1 fruit fly cellular context compared by ENCODE assay signal in the genomic region with DNA sequence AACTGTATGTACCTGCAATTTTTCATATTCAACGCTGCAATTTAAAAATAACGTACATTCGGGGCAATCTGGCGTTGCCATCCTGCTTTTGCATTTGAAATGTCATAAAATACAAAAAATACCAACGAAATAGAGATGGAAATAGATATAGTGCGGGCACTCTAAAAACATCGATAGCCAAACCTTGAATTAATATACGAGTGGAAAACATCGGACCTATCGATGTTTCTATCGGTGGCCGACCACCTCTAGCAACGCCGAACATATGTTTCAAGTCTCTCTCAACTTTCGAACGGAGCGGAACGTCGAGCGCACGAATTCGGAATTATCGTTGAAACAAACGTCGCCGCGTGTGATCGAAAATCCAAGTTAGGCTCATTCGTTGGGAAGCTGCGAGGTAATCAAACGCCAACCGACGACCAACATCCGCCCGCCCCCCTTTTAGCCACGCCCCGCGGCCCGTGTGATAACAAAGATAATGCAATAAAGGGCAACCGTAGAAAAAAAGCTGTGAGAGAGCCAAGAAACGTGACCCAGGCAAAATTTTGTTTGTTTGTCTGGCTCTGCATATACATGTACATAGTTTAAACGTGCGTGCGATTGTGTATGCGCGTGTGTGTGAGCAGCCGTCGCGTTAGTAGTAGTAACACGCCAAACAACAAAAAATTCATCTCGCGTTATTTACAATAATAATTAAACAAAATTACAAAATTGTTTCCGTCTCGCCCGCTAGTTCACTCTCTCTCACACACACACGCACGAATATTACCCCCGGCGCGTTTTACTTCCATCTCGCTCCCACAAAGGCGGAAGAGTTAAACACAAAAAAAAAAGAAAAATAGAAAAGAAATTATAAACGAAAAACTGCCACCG.
TF ChIP-seq lines count a peak whose summit lies in the region.

A gene (plus strand): TSS at position 270 of the 873 bp plus-strand sequence.

TF ChIP-seq in whole organism, embryonic, 481 proteins besides CTCF, POLR2A, EP300 and RAD21 (continued from another document and continues in another):
- no peak for TF ChIP-seq Scr (GFP tag; IDR thresholded peaks at IDR 0.05; lab: Robert Waterston, UW; ENCODE audit: partially characterized antibody)
- TF ChIP-seq NK7.1 (GFP tag; optimal IDR thresholded peaks at IDR 0.05; lab: Kevin White, UChicago) = peak; percentile 29
- peak; percentile 50 for TF ChIP-seq CG6272 (GFP tag; IDR thresholded peaks at IDR 0.05; lab: Robert Waterston, UW)
- peak; percentile 26 for TF ChIP-seq caup (GFP tag; optimal IDR thresholded peaks at IDR 0.05; lab: Kevin White, UChicago; ENCODE audit: severe bottlenecking)
- no peak for TF ChIP-seq CG18011 (GFP tag; optimal IDR thresholded peaks at IDR 0.05; lab: Kevin White, UChicago)
- no peak for TF ChIP-seq H15 (GFP tag; IDR thresholded peaks at IDR 0.05; lab: Robert Waterston, UW)
- no peak for TF ChIP-seq CG17912 (GFP tag; optimal IDR thresholded peaks at IDR 0.05; lab: Kevin White, UChicago)
- TF ChIP-seq CG33213 (GFP tag; optimal IDR thresholded peaks at IDR 0.05; lab: Kevin White, UChicago) = peak; percentile 70
- TF ChIP-seq CG30431 (GFP tag; optimal IDR thresholded peaks at IDR 0.05; lab: Kevin White, UChicago) = no peak
- TF ChIP-seq Hr78 (GFP tag; optimal IDR thresholded peaks at IDR 0.05; lab: Kevin White, UChicago) = peak in 1 of 2 experiments; percentile 56
- TF ChIP-seq crp (GFP tag; optimal IDR thresholded peaks at IDR 0.05; lab: Kevin White, UChicago) = peak in 1 of 2 experiments; percentile 83
- TF ChIP-seq CG1603 (tag; optimal IDR thresholded peaks at IDR 0.05; lab: Kevin White, UChicago) = peak; percentile 50
- no peak for TF ChIP-seq ssp (GFP tag; IDR thresholded peaks at IDR 0.05; lab: Robert Waterston, UW)
- no peak for TF ChIP-seq emc (GFP tag; optimal IDR thresholded peaks at IDR 0.05; lab: Kevin White, UChicago)
- TF ChIP-seq Lpt (GFP tag; optimal IDR thresholded peaks at IDR 0.05; lab: Kevin White, UChicago) = no peak
- TF ChIP-seq PHDP (tag; optimal IDR thresholded peaks at IDR 0.05; lab: Kevin White, UChicago) = peak; percentile 9
- TF ChIP-seq jing (GFP tag; optimal IDR thresholded peaks at IDR 0.05; lab: Kevin White, UChicago) = no peak
- TF ChIP-seq CG10543 (GFP tag; optimal IDR thresholded peaks at IDR 0.05; lab: Kevin White, UChicago) = peak; percentile 68
- TF ChIP-seq zen (tag; optimal IDR thresholded peaks at IDR 0.05; lab: Kevin White, UChicago) = peak; percentile 43
- TF ChIP-seq ash1 (GFP tag; optimal IDR thresholded peaks at IDR 0.05; lab: Kevin White, UChicago) = peak; percentile 63
- peak; percentile 59 for TF ChIP-seq CG13624 (GFP tag; optimal IDR thresholded peaks at IDR 0.05; lab: Kevin White, UChicago)
- TF ChIP-seq stwl (tag; optimal IDR thresholded peaks at IDR 0.05; lab: Kevin White, UChicago) = peak; percentile 89
- TF ChIP-seq Dad (GFP tag; optimal IDR thresholded peaks at IDR 0.05; lab: Kevin White, UChicago) = peak; percentile 61
- peak; percentile 98 for TF ChIP-seq BEAF-32 (GFP tag; optimal IDR thresholded peaks at IDR 0.05; lab: Kevin White, UChicago)
- TF ChIP-seq CG6683 (GFP tag; optimal IDR thresholded peaks at IDR 0.05; lab: Kevin White, UChicago) = peak; percentile 31
- peak; percentile 68 for TF ChIP-seq lab (GFP tag; optimal IDR thresholded peaks at IDR 0.05; lab: Kevin White, UChicago)
- no peak for TF ChIP-seq CG10979 (tag; optimal IDR thresholded peaks at IDR 0.05; lab: Kevin White, UChicago)
- peak; percentile 11 for TF ChIP-seq Hmr (GFP tag; optimal IDR thresholded peaks at IDR 0.05; lab: Kevin White, UChicago)
- peak; percentile 72 for TF ChIP-seq Dp (GFP tag; optimal IDR thresholded peaks at IDR 0.05; lab: Kevin White, UChicago)
- TF ChIP-seq ranshi (GFP tag; IDR thresholded peaks at IDR 0.05; lab: Robert Waterston, UW) = no peak
- TF ChIP-seq peb (GFP tag; IDR thresholded peaks at IDR 0.05; lab: Robert Waterston, UW) = no peak
- TF ChIP-seq Med (GFP tag; lab: Kevin White, UChicago) = peak; percentile 92
- peak; percentile 31 for TF ChIP-seq CG1792 (GFP tag; optimal IDR thresholded peaks at IDR 0.05; lab: Kevin White, UChicago)
- peak; percentile 19 for TF ChIP-seq pfk (GFP tag; optimal IDR thresholded peaks at IDR 0.05; lab: Kevin White, UChicago)
- no peak for TF ChIP-seq ab (GFP tag; optimal IDR thresholded peaks at IDR 0.05; lab: Kevin White, UChicago)
- no peak for TF ChIP-seq CG12219 (GFP tag; optimal IDR thresholded peaks at IDR 0.05; lab: Kevin White, UChicago)
- no peak for TF ChIP-seq CG11247 (GFP tag; IDR thresholded peaks at IDR 0.05; lab: Robert Waterston, UW)
- TF ChIP-seq sens (GFP tag; lab: Kevin White, UChicago) = peak; percentile 74
- TF ChIP-seq CG1832 (GFP tag; optimal IDR thresholded peaks at IDR 0.05; lab: Kevin White, UChicago) = peak; percentile 41
- TF ChIP-seq chinmo (GFP tag; IDR thresholded peaks at IDR 0.05; lab: Robert Waterston, UW; ENCODE audit: partially characterized antibody) = no peak
- peak; percentile 9 for TF ChIP-seq Oli (tag; optimal IDR thresholded peaks at IDR 0.05; lab: Kevin White, UChicago)
- peak; percentile 5 for TF ChIP-seq Antp (GFP tag; optimal IDR thresholded peaks at IDR 0.05; lab: Kevin White, UChicago)
- TF ChIP-seq cwo (GFP tag; optimal IDR thresholded peaks at IDR 0.05; lab: Kevin White, UChicago) = peak; percentile 99
- TF ChIP-seq Jarid2 (GFP tag; optimal IDR thresholded peaks at IDR 0.05; lab: Kevin White, UChicago) = peak; percentile 98
- peak; percentile 43 for TF ChIP-seq CG17186 (GFP tag; optimal IDR thresholded peaks at IDR 0.05; lab: Kevin White, UChicago)
- no peak for TF ChIP-seq vfl (GFP tag; optimal IDR thresholded peaks at IDR 0.05; lab: Kevin White, UChicago)
- no peak for TF ChIP-seq bbx (GFP tag; IDR thresholded peaks at IDR 0.05; lab: Robert Waterston, UW; ENCODE audit: partially characterized antibody)
- TF ChIP-seq HHEX (GFP tag; optimal IDR thresholded peaks at IDR 0.05; lab: Kevin White, UChicago) = peak; percentile 25
- peak; percentile 52 for TF ChIP-seq abd-A (tag; optimal IDR thresholded peaks at IDR 0.05; lab: Kevin White, UChicago)
- TF ChIP-seq CG34224 (GFP tag; IDR thresholded peaks at IDR 0.05; lab: Robert Waterston, UW; ENCODE audit: partially characterized antibody) = no peak
- peak; percentile 34 for TF ChIP-seq Kr (GFP tag; optimal IDR thresholded peaks at IDR 0.05; lab: Kevin White, UChicago)
- TF ChIP-seq CG17829 (tag; optimal IDR thresholded peaks at IDR 0.05; lab: Kevin White, UChicago) = peak; percentile 43
- TF ChIP-seq Taf1 (GFP tag; IDR thresholded peaks at IDR 0.05; lab: Robert Waterston, UW) = no peak
- peak; percentile 72 for TF ChIP-seq CG6765 (GFP tag; optimal IDR thresholded peaks at IDR 0.05; lab: Kevin White, UChicago)
- TF ChIP-seq Stat92E (GFP tag; optimal IDR thresholded peaks at IDR 0.05; lab: Kevin White, UChicago) = peak in 1 of 3 experiments; percentile 82
- peak in 1 of 2 experiments; percentile 37 for TF ChIP-seq Trl (optimal IDR thresholded peaks at IDR 0.05; lab: Kevin White, UChicago)
- peak; percentile 52 for TF ChIP-seq Trl (GFP tag; optimal IDR thresholded peaks at IDR 0.05; lab: Kevin White, UChicago)
- TF ChIP-seq CG9437 (GFP tag; optimal IDR thresholded peaks at IDR 0.05; lab: Kevin White, UChicago) = no peak
- no peak for TF ChIP-seq al (GFP tag; IDR thresholded peaks at IDR 0.05; lab: Robert Waterston, UW)
- no peak for TF ChIP-seq cato (GFP tag; optimal IDR thresholded peaks at IDR 0.05; lab: Kevin White, UChicago; ENCODE audit: borderline replicate concordance)
- TF ChIP-seq bowl (GFP tag; IDR thresholded peaks at IDR 0.05; lab: Robert Waterston, UW) = no peak
- no peak for TF ChIP-seq CG9609 (GFP tag; optimal IDR thresholded peaks at IDR 0.05; lab: Kevin White, UChicago)
- TF ChIP-seq bab2 (GFP tag; optimal IDR thresholded peaks at IDR 0.05; lab: Kevin White, UChicago) = peak; percentile 7
- peak; percentile 67 for TF ChIP-seq gro (GFP tag; optimal IDR thresholded peaks at IDR 0.05; lab: Kevin White, UChicago)
- peak; percentile 1 for TF ChIP-seq kni (GFP tag; optimal IDR thresholded peaks at IDR 0.05; lab: Kevin White, UChicago)
- TF ChIP-seq CG18764 (GFP tag; optimal IDR thresholded peaks at IDR 0.05; lab: Kevin White, UChicago) = peak; percentile 9
- no peak for TF ChIP-seq bcd (GFP tag; optimal IDR thresholded peaks at IDR 0.05; lab: Kevin White, UChicago)
- TF ChIP-seq Hr3 (GFP tag; optimal IDR thresholded peaks at IDR 0.05; lab: Kevin White, UChicago) = no peak
- TF ChIP-seq Side (GFP tag; optimal IDR thresholded peaks at IDR 0.05; lab: Kevin White, UChicago) = peak; percentile 23
- peak; percentile 34 for TF ChIP-seq tin (GFP tag; optimal IDR thresholded peaks at IDR 0.05; lab: Kevin White, UChicago)
- TF ChIP-seq CG4820 (GFP tag; optimal IDR thresholded peaks at IDR 0.05; lab: Kevin White, UChicago) = no peak
- peak; percentile 39 for TF ChIP-seq CG4854 (GFP tag; optimal IDR thresholded peaks at IDR 0.05; lab: Kevin White, UChicago)
- no peak for TF ChIP-seq Blimp-1 (GFP tag; optimal IDR thresholded peaks at IDR 0.05; lab: Kevin White, UChicago)
- peak; percentile 12 to 17 for TF ChIP-seq Hr51 (GFP tag; optimal IDR thresholded peaks at IDR 0.05; lab: Kevin White, UChicago)
- TF ChIP-seq salm (tag; optimal IDR thresholded peaks at IDR 0.05; lab: Kevin White, UChicago) = peak; percentile 11
- no peak for TF ChIP-seq CG15011 (GFP tag; optimal IDR thresholded peaks at IDR 0.05; lab: Kevin White, UChicago)
- peak; percentile 10 for TF ChIP-seq Deaf1 (tag; optimal IDR thresholded peaks at IDR 0.05; lab: Kevin White, UChicago)
- TF ChIP-seq CG1647 (GFP tag; optimal IDR thresholded peaks at IDR 0.05; lab: Kevin White, UChicago) = no peak
- TF ChIP-seq CG2712 (tag; optimal IDR thresholded peaks at IDR 0.05; lab: Kevin White, UChicago) = peak; percentile 24
- no peak for TF ChIP-seq seq (GFP tag; IDR thresholded peaks at IDR 0.05; lab: Robert Waterston, UW)
- TF ChIP-seq eyg (GFP tag; optimal IDR thresholded peaks at IDR 0.05; lab: Kevin White, UChicago) = no peak
- TF ChIP-seq CG34376 (GFP tag; optimal IDR thresholded peaks at IDR 0.05; lab: Kevin White, UChicago) = peak; percentile 81
- peak; percentile 34 for TF ChIP-seq CG9727 (GFP tag; optimal IDR thresholded peaks at IDR 0.05; lab: Kevin White, UChicago)
- TF ChIP-seq jumu (GFP tag; optimal IDR thresholded peaks at IDR 0.05; lab: Kevin White, UChicago) = peak; percentile 5
- TF ChIP-seq pzg (GFP tag; optimal IDR thresholded peaks at IDR 0.05; lab: Kevin White, UChicago) = peak; percentile 99
- peak; percentile 41 for TF ChIP-seq CG3281 (GFP tag; optimal IDR thresholded peaks at IDR 0.05; lab: Kevin White, UChicago)
- TF ChIP-seq pan (optimal IDR thresholded peaks at IDR 0.05; lab: Kevin White, UChicago) = no peak
- TF ChIP-seq pan (GFP tag; optimal IDR thresholded peaks at IDR 0.05 in 1 of 2, IDR thresholded peaks at IDR 0.05 in 1 of 2) = no peak
- peak; percentile 23 for TF ChIP-seq CG17385 (GFP tag; optimal IDR thresholded peaks at IDR 0.05; lab: Kevin White, UChicago)
- peak; percentile 24 for TF ChIP-seq Lhr (GFP tag; optimal IDR thresholded peaks at IDR 0.05; lab: Kevin White, UChicago)
- no peak for TF ChIP-seq schlank (tag; optimal IDR thresholded peaks at IDR 0.05; lab: Kevin White, UChicago)
- TF ChIP-seq NFAT (GFP tag; IDR thresholded peaks at IDR 0.05; lab: Robert Waterston, UW) = no peak
- no peak for TF ChIP-seq CG43689 (GFP tag; IDR thresholded peaks at IDR 0.05; lab: Robert Waterston, UW)
- TF ChIP-seq MESR4 (GFP tag; optimal IDR thresholded peaks at IDR 0.05; lab: Kevin White, UChicago) = peak; percentile 29
- TF ChIP-seq gcm (GFP tag; optimal IDR thresholded peaks at IDR 0.05; lab: Kevin White, UChicago) = peak; percentile 6
- TF ChIP-seq fd64A (GFP tag; optimal IDR thresholded peaks at IDR 0.05; lab: Kevin White, UChicago) = peak; percentile 31
- TF ChIP-seq chm (GFP tag; IDR thresholded peaks at IDR 0.05; lab: Robert Waterston, UW) = no peak
- TF ChIP-seq CG2129 (GFP tag; IDR thresholded peaks at IDR 0.05; lab: Robert Waterston, UW; ENCODE audit: partially characterized antibody) = no peak
- no peak for TF ChIP-seq Mrtf (GFP tag; IDR thresholded peaks at IDR 0.05; lab: Robert Waterston, UW)
- peak in 1 of 2 experiments; percentile 5 for TF ChIP-seq dpn (GFP tag; optimal IDR thresholded peaks at IDR 0.05; lab: Kevin White, UChicago)
- TF ChIP-seq Hand (GFP tag; optimal IDR thresholded peaks at IDR 0.05; lab: Kevin White, UChicago) = peak; percentile 55
- TF ChIP-seq Drgx (GFP tag; IDR thresholded peaks at IDR 0.05; lab: Robert Waterston, UW) = no peak
- peak; percentile 93 for TF ChIP-seq nmo (GFP tag; optimal IDR thresholded peaks at IDR 0.05; lab: Kevin White, UChicago)
- no peak for TF ChIP-seq aop (GFP tag; IDR thresholded peaks at IDR 0.05; lab: Robert Waterston, UW)
- TF ChIP-seq D19B (GFP tag; optimal IDR thresholded peaks at IDR 0.05; lab: Kevin White, UChicago) = no peak
- TF ChIP-seq HLHmδ (GFP tag; optimal IDR thresholded peaks at IDR 0.05; lab: Kevin White, UChicago) = peak; percentile 51
- TF ChIP-seq CHES-1-like (GFP tag; optimal IDR thresholded peaks at IDR 0.05; lab: Kevin White, UChicago) = peak; percentile 26
- TF ChIP-seq onecut (GFP tag; IDR thresholded peaks at IDR 0.05; lab: Robert Waterston, UW) = peak; percentile 9; the same call in 1 of the 2 replicates
- no peak for TF ChIP-seq Rfx (GFP tag; IDR thresholded peaks at IDR 0.05; lab: Robert Waterston, UW)
- peak; percentile 19 for TF ChIP-seq nerfin-1 (tag; optimal IDR thresholded peaks at IDR 0.05; lab: Kevin White, UChicago)
- no peak for TF ChIP-seq CG9876 (GFP tag; optimal IDR thresholded peaks at IDR 0.05; lab: Kevin White, UChicago)
- peak; percentile 22 for TF ChIP-seq CG7556 (GFP tag; optimal IDR thresholded peaks at IDR 0.05; lab: Kevin White, UChicago)
- peak; percentile 66 for TF ChIP-seq Ets65A (GFP tag; lab: Kevin White, UChicago)
- TF ChIP-seq danr (GFP tag; IDR thresholded peaks at IDR 0.05; lab: Robert Waterston, UW) = no peak
- TF ChIP-seq luna (GFP tag; optimal IDR thresholded peaks at IDR 0.05; lab: Kevin White, UChicago) = peak; percentile 28
- peak; percentile 24 for TF ChIP-seq CG31365 (tag; optimal IDR thresholded peaks at IDR 0.05; lab: Kevin White, UChicago)
- TF ChIP-seq Gug (GFP tag; IDR thresholded peaks at IDR 0.05; lab: Robert Waterston, UW) = peak; percentile 32; the same call in 3 of the 4 replicates
- no peak for TF ChIP-seq Bdp1 (GFP tag; optimal IDR thresholded peaks at IDR 0.05; lab: Kevin White, UChicago)
- TF ChIP-seq CG18262 (tag; optimal IDR thresholded peaks at IDR 0.05; lab: Kevin White, UChicago) = peak; percentile 10
- TF ChIP-seq kay (GFP tag; optimal IDR thresholded peaks at IDR 0.05; lab: Kevin White, UChicago) = peak; percentile 30
- TF ChIP-seq CG8290 (GFP tag; optimal IDR thresholded peaks at IDR 0.05; lab: Kevin White, UChicago) = no peak
- peak in 1 of 2 experiments; percentile 63 for TF ChIP-seq CG8290 (tag; optimal IDR thresholded peaks at IDR 0.05; lab: Kevin White, UChicago)
